Fruit fly (Drosophila melanogaster) S2 (cell line): ENCODE results near the gene CG7164.

Experiments used
- CG8478 ChIP-seq: fragments of >200 bp; optimal IDR thresholded peaks from 2 replicates; lab custom pipeline; 2018
- CTCF ChIP-seq, 2 experiments: fragments of >200 bp; optimal IDR thresholded peaks; 2 replicates each; lab custom pipeline; 2018

DNA sequence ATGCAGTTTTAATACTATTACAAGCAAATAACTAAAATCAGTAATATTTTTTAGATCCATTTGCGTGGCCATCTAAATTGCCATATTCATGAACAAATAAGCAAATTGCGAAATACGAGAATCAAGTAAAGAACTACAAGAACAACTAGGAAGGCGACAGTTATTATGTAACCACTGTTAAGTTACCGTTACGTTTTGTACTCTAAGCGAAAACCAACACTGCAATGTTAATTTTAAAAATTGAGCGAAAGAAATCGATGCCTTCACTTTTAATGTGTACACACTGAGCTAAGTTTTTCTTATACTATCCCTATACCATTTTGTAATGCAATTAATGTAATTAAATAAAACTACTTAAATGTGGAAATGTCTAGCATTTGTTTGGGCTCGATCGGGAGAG is 39.1 kb downstream of the CG7164 start:
- no peak for TF ChIP-seq CTCF (optimal IDR thresholded peaks at IDR 0.05; lab: Kevin White, UChicago)
- no peak for TF ChIP-seq CG8478
